Fruit fly (Drosophila melanogaster) whole organism, embryonic: ENCODE data around the gene sip3.

Experiments
- Bgb ChIP-seq: fragments of 200-800 bp; sonication (Bioruptor generic); IDR thresholded peaks from 2 replicates; pipeline ENCODE4 v1.3.6; 2022; ENCODE audit warnings: missing biosample characterization, missing genetic modification characterization; ENCODE audit not compliant: partially characterized antibody
- CG10462 ChIP-seq: fragments of 200-800 bp; sonication (Bioruptor generic); optimal IDR thresholded peaks from 2 replicates; lab custom pipeline; 2016; ENCODE audit warnings: missing biosample characterization, missing genetic modification characterization
- CG16779 ChIP-seq: fragments of 200-800 bp; sonication (Bioruptor generic); IDR thresholded peaks from 2 replicates; pipeline ENCODE4 v1.3.6; 2022; ENCODE audit warnings: missing biosample characterization, missing genetic modification characterization
- CG31365 ChIP-seq: fragments of 200-800 bp; sonication (Bioruptor generic); optimal IDR thresholded peaks from 2 replicates; lab custom pipeline; 2018; ENCODE audit warnings: missing biosample characterization, mild to moderate bottlenecking, missing genetic modification characterization
- Dbx ChIP-seq: fragments of 200-800 bp; sonication (Bioruptor generic); IDR thresholded peaks from 3 replicates; pipeline ENCODE4 v1.3.6; 2022; ENCODE audit warnings: missing biosample characterization, missing genetic modification characterization
- Drgx ChIP-seq: fragments of 200-800 bp; sonication (Bioruptor generic); IDR thresholded peaks from 2 replicates; pipeline ENCODE4 v1.3.6; 2022; ENCODE audit warnings: missing biosample characterization, missing genetic modification characterization
- NC2α ChIP-seq: fragments of 200-800 bp; sonication (Bioruptor generic); optimal IDR thresholded peaks from 2 replicates; lab custom pipeline; 2016; ENCODE audit warnings: missing biosample characterization, missing genetic modification characterization
- Ravus ChIP-seq: fragments of 200-800 bp; sonication (Bioruptor generic); IDR thresholded peaks from 2 replicates; pipeline ENCODE4 v1.3.6; 2022; ENCODE audit warnings: missing biosample characterization, missing genetic modification characterization
- al ChIP-seq: fragments of 200-800 bp; sonication (Bioruptor generic); IDR thresholded peaks from 2 replicates; pipeline ENCODE4 v1.3.6; 2022; ENCODE audit warnings: missing biosample characterization, missing genetic modification characterization
- corto ChIP-seq: fragments of 200-800 bp; sonication (Bioruptor generic); optimal IDR thresholded peaks from 2 replicates; lab custom pipeline; 2016; ENCODE audit warnings: missing biosample characterization, mild to moderate bottlenecking, missing genetic modification characterization, moderate library complexity
- dpn ChIP-seq, 2 experiments: fragments of 200-800 bp; sonication (Bioruptor generic); optimal IDR thresholded peaks; 3 replicates each; lab custom pipeline; 2016; ENCODE audit warnings: missing biosample characterization in 2 of 2, missing genetic modification characterization in 2 of 2
- oc ChIP-seq: fragments of 200-800 bp; sonication (Bioruptor generic); optimal IDR thresholded peaks from 2 replicates; lab custom pipeline; 2018; ENCODE audit warnings: missing biosample characterization, mild to moderate bottlenecking, missing genetic modification characterization, moderate library complexity
- repo ChIP-seq: fragments of 200-800 bp; sonication (Bioruptor generic); optimal IDR thresholded peaks from 2 replicates; lab custom pipeline; 2016; ENCODE audit warnings: missing biosample characterization, missing genetic modification characterization

DNA sequence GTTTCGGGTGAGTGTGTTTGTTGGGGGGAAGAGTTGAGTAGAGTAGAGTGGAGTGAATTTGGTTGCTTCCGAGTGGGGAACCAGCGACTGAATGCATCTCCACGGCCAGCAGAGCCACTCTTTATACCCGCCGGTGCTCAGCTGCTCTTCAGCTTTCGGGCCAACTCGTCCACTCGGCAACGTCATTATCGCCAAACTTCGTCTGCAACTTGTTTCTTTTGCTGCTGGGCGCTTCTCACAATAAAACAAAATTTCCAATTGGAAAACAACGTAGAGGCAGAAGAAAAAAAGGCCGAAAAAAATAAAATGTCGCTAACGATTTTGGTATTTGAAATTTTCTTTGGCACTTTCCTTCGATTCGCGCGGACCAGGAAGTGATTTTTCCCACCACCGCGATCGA lies 7.3 kb upstream of the sip3 start, which contains the start of gene CG2150:
- TF ChIP-seq CG16779 (no peak), dpn (GFP tag; optimal IDR thresholded peaks at IDR 0.05; lab: Kevin White, UChicago) (no peak), CG31365 (tag; lab: Kevin White, UChicago) (no peak), al (GFP tag; lab: Robert Waterston, UW) (no peak), Dbx (GFP tag; lab: Robert Waterston, UW) (no peak), Drgx (GFP tag; lab: Robert Waterston, UW) (no peak), repo (GFP tag; lab: Kevin White, UChicago) (no peak), Bgb (GFP tag; lab: Robert Waterston, UW) (no peak), Ravus (GFP tag; lab: Robert Waterston, UW) (no peak), NC2α (no peak), CG10462 (GFP tag; lab: Kevin White, UChicago) (no peak), corto (no peak), oc (tag; lab: Kevin White, UChicago) (no peak)
